Worm (Caenorhabditis elegans): Measurements from ENCODE around the gene ins-7.
"Not testable (repeated sequence)": the region's sequence is repeated elsewhere in the genome, so short reads cannot be mapped to it uniquely, and the experiment has no call there.

ins-7 gene

ce11 chrIV:9692874-9693273 is 10.2 kb upstream of the ins-7 start, which contains the start of gene twk-9:
TSS of gene twk-9 (plus strand) at chrIV:9693174.
- TF ChIP-seq ham-2 (GFP tag; optimal IDR thresholded peaks at IDR 0.05) (no peak), nhr-12 (tag; optimal IDR thresholded peaks at IDR 0.05) (no peak), ceh-83 (GFP tag; optimal IDR thresholded peaks at IDR 0.05) (no peak), sptf-1 (tag; optimal IDR thresholded peaks at IDR 0.05) (no peak), sem-2 (GFP tag; optimal IDR thresholded peaks at IDR 0.05) (no peak), bed-3 (GFP tag; optimal IDR thresholded peaks at IDR 0.05) (no peak), mab-5 (tag; optimal IDR thresholded peaks at IDR 0.05) (no peak), unc-120 (tag; optimal IDR thresholded peaks at IDR 0.05; ENCODE audit: poor library complexity, severe bottlenecking) (no peak), snpc-4 (tag; optimal IDR thresholded peaks at IDR 0.05) (no peak), drap-1 (GFP tag; optimal IDR thresholded peaks at IDR 0.05) (no peak), ces-1 (GFP tag; optimal IDR thresholded peaks at IDR 0.05) (no peak), nhr-28 (tag; optimal IDR thresholded peaks at IDR 0.05) (no peak)

- TF ChIP-seq lsy-2 (tag; optimal IDR thresholded peaks at IDR 0.05) (no peak), mls-2 (tag; optimal IDR thresholded peaks at IDR 0.05) (no peak), flh-1 (GFP tag; optimal IDR thresholded peaks at IDR 0.05) (no peak), bed-3 (GFP tag; optimal IDR thresholded peaks at IDR 0.05) (no peak), nhr-12 (tag; optimal IDR thresholded peaks at IDR 0.05) (no peak), elt-3 (tag; optimal IDR thresholded peaks at IDR 0.05) (no peak), unc-39 (tag; optimal IDR thresholded peaks at IDR 0.05) (no peak), mab-5 (tag; optimal IDR thresholded peaks at IDR 0.05) (no peak), pha-4 (tag; optimal IDR thresholded peaks at IDR 0.05) (no peak), M03D4.4 (tag; optimal IDR thresholded peaks at IDR 0.05) (no peak), ceh-39 (tag; optimal IDR thresholded peaks at IDR 0.05) (no peak), sptf-1 (tag; optimal IDR thresholded peaks at IDR 0.05) (no peak), blmp-1 (tag; optimal IDR thresholded peaks at IDR 0.05) (no peak), elt-1 (tag; optimal IDR thresholded peaks at IDR 0.05; ENCODE audit: borderline replicate concordance, insufficient read depth) (no peak), ceh-83 (GFP tag; optimal IDR thresholded peaks at IDR 0.05) (no peak), ceh-43 (GFP tag; optimal IDR thresholded peaks at IDR 0.05) (no peak), unc-120 (tag; optimal IDR thresholded peaks at IDR 0.05; ENCODE audit: poor library complexity, severe bottlenecking) (no peak)
These were observed 8.0 kb upstream of the ins-7 start, which contains the start of gene sdz-36 for ce11 chrIV:9690644-9691043. TSS of gene sdz-36 (plus strand) at chrIV:9690944.

- not testable (repeated sequence) for TF ChIP-seq lsy-2 (tag; optimal IDR thresholded peaks at IDR 0.05); ces-1 (GFP tag; optimal IDR thresholded peaks at IDR 0.05); blmp-1 (tag; optimal IDR thresholded peaks at IDR 0.05)
These were observed 6.1 kb upstream of the ins-7 start, which contains the start of gene msp-76 for ce11 chrIV:9688715-9689114. TSS of gene msp-76 (plus strand) at chrIV:9689015.

DNA sequence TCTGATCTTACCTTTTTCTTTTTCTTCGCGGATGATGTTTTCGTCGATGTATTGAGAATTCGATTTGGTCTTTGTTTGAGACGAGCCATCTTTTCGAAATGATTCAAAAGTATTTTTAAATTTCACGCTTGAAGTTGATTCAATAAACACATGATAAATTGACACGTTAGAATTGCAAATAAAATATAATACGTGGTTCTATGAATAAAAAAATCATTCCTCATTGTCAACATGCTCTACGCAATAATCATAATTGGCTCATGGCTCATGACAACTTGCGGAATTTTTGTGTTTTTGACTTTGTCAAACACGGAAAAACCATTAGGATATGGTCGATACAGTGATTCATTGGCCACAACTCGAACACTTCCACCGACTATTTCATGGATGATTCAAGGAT is 788 bp upstream of the ins-7 start, which contains the start of the genes htas-1 and ZK1251.3:
Gene htas-1 (minus strand): TSS at position 101 of the 400 bp plus-strand sequence.
Gene ZK1251.3 (plus strand): TSS at position 226 of the 400 bp plus-strand sequence.
- TF ChIP-seq ceh-39 (tag; optimal IDR thresholded peaks at IDR 0.05) (no peak), mab-5 (tag; optimal IDR thresholded peaks at IDR 0.05) (no peak), unc-62 (GFP tag; optimal IDR thresholded peaks at IDR 0.05) (no peak), tbx-8 (GFP tag; optimal IDR thresholded peaks at IDR 0.05) (no peak), blmp-1 (tag; optimal IDR thresholded peaks at IDR 0.05) (no peak), elt-3 (tag; optimal IDR thresholded peaks at IDR 0.05) (no peak), ceh-83 (GFP tag; optimal IDR thresholded peaks at IDR 0.05) (no peak), snpc-4 (tag; optimal IDR thresholded peaks at IDR 0.05) (no peak), ceh-43 (GFP tag; optimal IDR thresholded peaks at IDR 0.05) (no peak)

ce11 chrIV:9680841-9681240 is 1.8 kb downstream of the ins-7 start, which contains the start of gene ins-8:
TSS of gene ins-8 (minus strand) at chrIV:9680941.
- TF ChIP-seq mls-2 (tag; optimal IDR thresholded peaks at IDR 0.05) (no peak), ham-2 (GFP tag; optimal IDR thresholded peaks at IDR 0.05) (no peak), zip-8 (tag; optimal IDR thresholded peaks at IDR 0.05) (no peak), unc-39 (tag; optimal IDR thresholded peaks at IDR 0.05) (no peak), nhr-28 (tag; optimal IDR thresholded peaks at IDR 0.05) (no peak), nhr-237 (tag; optimal IDR thresholded peaks at IDR 0.05) (no peak), mab-5 (tag; optimal IDR thresholded peaks at IDR 0.05) (no peak), lin-13 (tag; optimal IDR thresholded peaks at IDR 0.05) (no peak), unc-120 (tag; optimal IDR thresholded peaks at IDR 0.05; ENCODE audit: poor library complexity, severe bottlenecking) (no peak), M03D4.4 (tag; optimal IDR thresholded peaks at IDR 0.05) (no peak), nhr-12 (tag; optimal IDR thresholded peaks at IDR 0.05) (no peak), hlh-1 (tag; optimal IDR thresholded peaks at IDR 0.05) (no peak), lin-32 (GFP tag; optimal IDR thresholded peaks at IDR 0.05) (no peak), ceh-43 (GFP tag; optimal IDR thresholded peaks at IDR 0.05) (no peak), flh-1 (GFP tag; optimal IDR thresholded peaks at IDR 0.05) (no peak), ces-1 (GFP tag; optimal IDR thresholded peaks at IDR 0.05) (no peak), pha-4 (tag; optimal IDR thresholded peaks at IDR 0.05) (no peak)
